Fruit fly (Drosophila melanogaster) whole organism, embryonic: ENCODE measurements around the gene r-cup.
A peak's percentile ranks its signal among the peaks of the same experiment; 100 is the strongest.

Experiments used
- Asciz ChIP-seq: fragments of 200-800 bp; sonication (Bioruptor generic); optimal IDR thresholded peaks from 2 replicates; lab custom pipeline; 2017; ENCODE audit warnings: missing biosample characterization, mild to moderate bottlenecking, missing genetic modification characterization, missing genetic modification reagents
- Atf-2 ChIP-seq: fragments of 200-800 bp; sonication (Bioruptor generic); optimal IDR thresholded peaks from 2 replicates; lab custom pipeline; 2016; ENCODE audit warnings: missing biosample characterization, missing genetic modification characterization
- Bdp1 ChIP-seq: fragments of 200-800 bp; sonication (Bioruptor generic); optimal IDR thresholded peaks from 3 replicates; lab custom pipeline; 2016; ENCODE audit warnings: missing biosample characterization, missing genetic modification characterization
- BtbVII ChIP-seq: fragments of 200-800 bp; sonication (Bioruptor generic); optimal IDR thresholded peaks from 3 replicates; lab custom pipeline; 2017; ENCODE audit warnings: missing biosample characterization, mild to moderate bottlenecking, missing genetic modification characterization
- CG1529 ChIP-seq: fragments of 200-800 bp; sonication (Bioruptor generic); optimal IDR thresholded peaks from 3 replicates; lab custom pipeline; 2018; ENCODE audit warnings: missing biosample characterization, missing genetic modification characterization
- CG17359 ChIP-seq: fragments of 200-800 bp; sonication (Bioruptor generic); optimal IDR thresholded peaks from 3 replicates; lab custom pipeline; 2018; ENCODE audit warnings: missing biosample characterization, mild to moderate bottlenecking, missing genetic modification characterization, moderate library complexity
- CG17385 ChIP-seq: fragments of 200-800 bp; sonication (Bioruptor generic); optimal IDR thresholded peaks from 3 replicates; lab custom pipeline; 2018; ENCODE audit warnings: missing biosample characterization, mild to moderate bottlenecking, missing genetic modification characterization
- CG17568 ChIP-seq: fragments of 200-800 bp; sonication (Bioruptor generic); optimal IDR thresholded peaks from 2 replicates; lab custom pipeline; 2018; ENCODE audit warnings: missing biosample characterization, mild to moderate bottlenecking, missing genetic modification characterization, moderate library complexity
- CG18262 ChIP-seq: fragments of 200-800 bp; optimal IDR thresholded peaks from 3 replicates; lab custom pipeline; 2019; ENCODE audit warnings: missing biosample characterization, mild to moderate bottlenecking, missing genetic modification characterization, moderate library complexity
- CG18599 ChIP-seq: fragments of 200-800 bp; sonication (Bioruptor generic); optimal IDR thresholded peaks from 3 replicates; lab custom pipeline; 2017; ENCODE audit warnings: missing biosample characterization, missing genetic modification characterization, mild to moderate bottlenecking, moderate library complexity, missing genetic modification reagents
- CG2199 ChIP-seq: fragments of 200-800 bp; sonication (Bioruptor generic); IDR thresholded peaks from 3 replicates; pipeline ENCODE4 v1.3.6; 2022; ENCODE audit warnings: missing biosample characterization, missing genetic modification characterization
- CG2678 ChIP-seq: fragments of 200-800 bp; sonication (Bioruptor generic); optimal IDR thresholded peaks from 3 replicates; lab custom pipeline; 2019; ENCODE audit warnings: missing biosample characterization, mild to moderate bottlenecking, missing genetic modification characterization, moderate library complexity
- CG3838 ChIP-seq: fragments of 200-800 bp; sonication (Bioruptor generic); optimal IDR thresholded peaks from 3 replicates; lab custom pipeline; 2016; ENCODE audit warnings: missing biosample characterization, missing genetic modification characterization
- CG4282 ChIP-seq: fragments of 200-800 bp; sonication (Bioruptor generic); optimal IDR thresholded peaks from 2 replicates; lab custom pipeline; 2016; ENCODE audit warnings: missing biosample characterization, missing genetic modification characterization
- CG6654 ChIP-seq: fragments of 200-800 bp; sonication (Bioruptor generic); optimal IDR thresholded peaks from 2 replicates; lab custom pipeline; 2017; ENCODE audit warnings: missing biosample characterization, mild to moderate bottlenecking, missing genetic modification characterization
- CG8089 ChIP-seq: fragments of 200-800 bp; sonication (Bioruptor generic); optimal IDR thresholded peaks from 3 replicates; lab custom pipeline; 2016; ENCODE audit warnings: missing biosample characterization, missing genetic modification characterization
- CG9215 ChIP-seq: fragments of 200-800 bp; sonication (Bioruptor generic); IDR thresholded peaks from 2 replicates; pipeline ENCODE4 v1.3.6; 2022; ENCODE audit warnings: missing biosample characterization, missing genetic modification characterization
- D19A ChIP-seq: fragments of 200-800 bp; optimal IDR thresholded peaks from 3 replicates; lab custom pipeline; 2019; ENCODE audit warnings: missing biosample characterization, mild to moderate bottlenecking, missing genetic modification characterization, moderate library complexity
- E2f1 ChIP-seq: fragments of 200-800 bp; sonication (Bioruptor generic); IDR thresholded peaks from 2 replicates; pipeline ENCODE4 v1.3.6; 2022; ENCODE audit warnings: missing biosample characterization, missing genetic modification characterization
- H2.0 ChIP-seq: fragments of 200-800 bp; sonication (Bioruptor generic); IDR thresholded peaks from 2 replicates; pipeline ENCODE4 v1.3.6; 2022; ENCODE audit warnings: missing biosample characterization, missing genetic modification characterization
- HHEX ChIP-seq: fragments of 200-800 bp; sonication (Bioruptor generic); optimal IDR thresholded peaks from 3 replicates; lab custom pipeline; 2017; ENCODE audit warnings: missing biosample characterization, mild to moderate bottlenecking, missing genetic modification characterization, missing genetic modification reagents
- Hr51 ChIP-seq, 2 experiments: fragments of 200-800 bp; sonication (Bioruptor generic); optimal IDR thresholded peaks; 2 replicates in 1 of 2; 3 replicates in 1 of 2; lab custom pipeline; 2016 to 2018; ENCODE audit warnings: missing biosample characterization in 2 of 2, missing genetic modification characterization in 2 of 2, mild to moderate bottlenecking in 1 of 2, moderate library complexity in 1 of 2
- Nf-YC ChIP-seq: fragments of 200-800 bp; optimal IDR thresholded peaks from 3 replicates; lab custom pipeline; 2019; ENCODE audit warnings: missing biosample characterization, mild to moderate bottlenecking, missing genetic modification characterization, moderate library complexity
- Six4 ChIP-seq: fragments of 200-800 bp; sonication (Bioruptor generic); optimal IDR thresholded peaks from 2 replicates; lab custom pipeline; 2016; ENCODE audit warnings: missing biosample characterization, missing genetic modification characterization
- Sox102F ChIP-seq: fragments of 200-800 bp; sonication (Bioruptor generic); optimal IDR thresholded peaks from 2 replicates; lab custom pipeline; 2018; ENCODE audit warnings: missing biosample characterization, mild to moderate bottlenecking, missing genetic modification characterization, moderate library complexity
- Sry-δ ChIP-seq: fragments of 200-800 bp; sonication (Bioruptor generic); optimal IDR thresholded peaks from 2 replicates; lab custom pipeline; 2016; ENCODE audit warnings: missing biosample characterization, missing genetic modification characterization
- Stat92E ChIP-seq, 3 experiments: fragments of >200 bp in 2 of 3; fragments of 200-800 bp in 1 of 3; sonication (Bioruptor generic) in 1 of 3; optimal IDR thresholded peaks; 2 replicates each; lab custom pipeline; 2017 to 2019; ENCODE audit warnings: missing biosample characterization in 3 of 3, missing genetic modification characterization in 3 of 3, mild to moderate bottlenecking in 1 of 3, moderate library complexity in 1 of 3
- YL-1 ChIP-seq: fragments of 200-800 bp; sonication (Bioruptor generic); optimal IDR thresholded peaks from 3 replicates; lab custom pipeline; 2017; ENCODE audit warnings: missing biosample characterization, mild to moderate bottlenecking, missing genetic modification characterization
- abd-A ChIP-seq: fragments of 200-800 bp; sonication (Bioruptor generic); optimal IDR thresholded peaks from 3 replicates; lab custom pipeline; 2019; ENCODE audit warnings: missing biosample characterization, mild to moderate bottlenecking, missing genetic modification characterization, moderate library complexity
- ato ChIP-seq: fragments of 200-800 bp; sonication (Bioruptor generic); IDR thresholded peaks from 2 replicates; pipeline ENCODE4 v1.3.6; 2022; ENCODE audit warnings: missing biosample characterization, missing genetic modification characterization; ENCODE audit not compliant: partially characterized antibody
- bbx ChIP-seq: fragments of 200-800 bp; sonication (Bioruptor generic); IDR thresholded peaks from 2 replicates; pipeline ENCODE4 v1.3.6; 2022; ENCODE audit warnings: missing biosample characterization, missing genetic modification characterization; ENCODE audit not compliant: partially characterized antibody
- corto ChIP-seq: fragments of 200-800 bp; sonication (Bioruptor generic); optimal IDR thresholded peaks from 2 replicates; lab custom pipeline; 2016; ENCODE audit warnings: missing biosample characterization, mild to moderate bottlenecking, missing genetic modification characterization, moderate library complexity
- crc ChIP-seq: fragments of 200-800 bp; sonication (Bioruptor generic); optimal IDR thresholded peaks from 2 replicates; lab custom pipeline; 2016; ENCODE audit warnings: missing biosample characterization, missing genetic modification characterization
- fd3F ChIP-seq: fragments of 200-800 bp; sonication (Bioruptor generic); optimal IDR thresholded peaks from 2 replicates; lab custom pipeline; 2018; ENCODE audit warnings: missing biosample characterization, mild to moderate bottlenecking, missing genetic modification characterization, moderate library complexity
- gem ChIP-seq: fragments of 200-800 bp; sonication (Bioruptor generic); optimal IDR thresholded peaks from 2 replicates; lab custom pipeline; 2019; ENCODE audit warnings: missing biosample characterization, mild to moderate bottlenecking, missing genetic modification characterization, moderate library complexity
- gsb ChIP-seq: fragments of 200-800 bp; sonication (Bioruptor generic); IDR thresholded peaks from 2 replicates; pipeline ENCODE4 v1.3.6; 2022; ENCODE audit warnings: missing biosample characterization, missing genetic modification characterization
- hb ChIP-seq: fragments of 200-800 bp; sonication (Bioruptor generic); IDR thresholded peaks from 3 replicates; pipeline ENCODE4 v1.3.6; 2022; ENCODE audit warnings: missing biosample characterization, missing genetic modification characterization; ENCODE audit not compliant: partially characterized antibody
- hkb ChIP-seq, 2 experiments: fragments of 200-800 bp in 1 of 2; fragments of >200 bp in 1 of 2; sonication (Bioruptor generic) in 1 of 2; IDR thresholded peaks in 1 of 2; optimal IDR thresholded peaks in 1 of 2; 2 replicates each; pipeline versions ENCODE4 v1.3.6 to Lab custom; 2017 to 2022; ENCODE audit warnings: missing biosample characterization in 1 of 2, missing genetic modification characterization in 1 of 2
- jigr1 ChIP-seq: fragments of 200-800 bp; sonication (Bioruptor generic); IDR thresholded peaks from 3 replicates; pipeline ENCODE4 v1.3.6; 2022; ENCODE audit warnings: missing biosample characterization, missing genetic modification characterization
- lab ChIP-seq: fragments of 200-800 bp; sonication (Bioruptor generic); optimal IDR thresholded peaks from 3 replicates; lab custom pipeline; 2017; ENCODE audit warnings: missing biosample characterization, missing genetic modification characterization, mild to moderate bottlenecking, moderate library complexity, missing genetic modification reagents
- lmd ChIP-seq: fragments of 200-800 bp; sonication (Bioruptor generic); IDR thresholded peaks from 2 replicates; pipeline ENCODE4 v1.3.6; 2022; ENCODE audit warnings: missing biosample characterization, missing genetic modification characterization
- pb ChIP-seq: fragments of 200-800 bp; sonication (Bioruptor generic); optimal IDR thresholded peaks from 3 replicates; lab custom pipeline; 2016; ENCODE audit warnings: missing biosample characterization, missing genetic modification characterization
- phol ChIP-seq: fragments of 200-800 bp; sonication (Bioruptor generic); optimal IDR thresholded peaks from 3 replicates; lab custom pipeline; 2018; ENCODE audit warnings: missing biosample characterization, mild to moderate bottlenecking, missing genetic modification characterization, moderate library complexity
- pros ChIP-seq: fragments of 200-800 bp; sonication (Bioruptor generic); optimal IDR thresholded peaks from 3 replicates; lab custom pipeline; 2019; ENCODE audit warnings: missing biosample characterization, mild to moderate bottlenecking, missing genetic modification characterization, moderate library complexity
- row ChIP-seq: fragments of 200-800 bp; sonication (Bioruptor generic); IDR thresholded peaks from 3 replicates; pipeline ENCODE4 v1.3.6; 2022; ENCODE audit warnings: missing biosample characterization, missing genetic modification characterization
- tin ChIP-seq: fragments of 200-800 bp; sonication (Bioruptor generic); optimal IDR thresholded peaks from 3 replicates; lab custom pipeline; 2016; ENCODE audit warnings: missing biosample characterization, missing genetic modification characterization
- trem ChIP-seq: fragments of 200-800 bp; optimal IDR thresholded peaks from 3 replicates; lab custom pipeline; 2019; ENCODE audit warnings: missing biosample characterization, mild to moderate bottlenecking, missing genetic modification characterization, moderate library complexity
- twi ChIP-seq: fragments of 200-800 bp; optimal IDR thresholded peaks from 2 replicates; lab custom pipeline; 2019; ENCODE audit warnings: missing biosample characterization, mild to moderate bottlenecking, missing genetic modification characterization, moderate library complexity
- tx ChIP-seq: fragments of 200-800 bp; sonication (Bioruptor generic); optimal IDR thresholded peaks from 2 replicates; lab custom pipeline; 2016; ENCODE audit warnings: missing biosample characterization, missing genetic modification characterization
- unpg ChIP-seq: fragments of 200-800 bp; sonication (Bioruptor generic); optimal IDR thresholded peaks from 3 replicates; lab custom pipeline; 2018; ENCODE audit warnings: missing biosample characterization, mild to moderate bottlenecking, missing genetic modification characterization, moderate library complexity

r-cup gene

dm6 chrX:21072953-21073352 is 47.3 kb upstream of the r-cup start (continued):
- no peak for TF ChIP-seq E2f1 (GFP tag; lab: Robert Waterston, UW)
- no peak for TF ChIP-seq YL-1
- no peak for TF ChIP-seq gsb
- TF ChIP-seq fd3F (GFP tag; lab: Kevin White, UChicago): no peak
- no peak for TF ChIP-seq hb
- no peak for TF ChIP-seq Sox102F (GFP tag; lab: Kevin White, UChicago)
- no peak for TF ChIP-seq Six4 (GFP tag; lab: Kevin White, UChicago)
- TF ChIP-seq CG17568 (GFP tag; lab: Kevin White, UChicago): no peak
- TF ChIP-seq CG1529: no peak
- no peak for TF ChIP-seq Atf-2 (GFP tag; lab: Kevin White, UChicago)
- no peak for TF ChIP-seq CG4282 (GFP tag; lab: Kevin White, UChicago)
- peak; percentile 39 for TF ChIP-seq CG18599 (GFP tag; lab: Kevin White, UChicago)
- TF ChIP-seq corto: peak; percentile 80
- TF ChIP-seq CG18262 (tag; lab: Kevin White, UChicago): peak; percentile 10
- peak; percentile 29 for TF ChIP-seq phol (tag; lab: Kevin White, UChicago)
- peak; percentile 12 for TF ChIP-seq CG17359 (tag; lab: Kevin White, UChicago)
- TF ChIP-seq trem (tag; lab: Kevin White, UChicago): no peak
- TF ChIP-seq lab: peak; percentile 20
- no peak for TF ChIP-seq CG9215 (GFP tag; lab: Robert Waterston, UW)
- TF ChIP-seq gem (tag; lab: Kevin White, UChicago): peak; percentile 42
- TF ChIP-seq pros (GFP tag; lab: Kevin White, UChicago): no peak
- TF ChIP-seq D19A (tag; lab: Kevin White, UChicago): peak; percentile 11
- TF ChIP-seq ato: no peak
- TF ChIP-seq tin (GFP tag; lab: Kevin White, UChicago): peak; percentile 35
- TF ChIP-seq jigr1: no peak
- no peak for TF ChIP-seq abd-A (tag; lab: Kevin White, UChicago)
- no peak for TF ChIP-seq crc (GFP tag; lab: Kevin White, UChicago)
- TF ChIP-seq H2.0: no peak
- peak; percentile 3 for TF ChIP-seq unpg (GFP tag; lab: Kevin White, UChicago)
- TF ChIP-seq hkb (optimal IDR thresholded peaks at IDR 0.05; lab: Kevin White, UChicago): no peak
- no peak for TF ChIP-seq hkb (GFP tag; IDR thresholded peaks at IDR 0.05; lab: Robert Waterston, UW)
- no peak for TF ChIP-seq HHEX
- TF ChIP-seq bbx (GFP tag; lab: Robert Waterston, UW): no peak
- TF ChIP-seq twi (tag; lab: Kevin White, UChicago): no peak
- TF ChIP-seq CG17385 (GFP tag; lab: Kevin White, UChicago): no peak
- TF ChIP-seq Nf-YC: no peak
- TF ChIP-seq Hr51 (GFP tag; optimal IDR thresholded peaks at IDR 0.05; lab: Kevin White, UChicago): peak in 1 of 2 experiments; percentile 19
- TF ChIP-seq pb (GFP tag; lab: Kevin White, UChicago): no peak
- TF ChIP-seq Asciz: no peak
- no peak for TF ChIP-seq CG2199 (GFP tag; lab: Robert Waterston, UW)
- no peak for TF ChIP-seq tx (GFP tag; lab: Kevin White, UChicago)
- TF ChIP-seq Sry-δ (GFP tag; lab: Kevin White, UChicago): no peak
- TF ChIP-seq lmd (GFP tag; lab: Robert Waterston, UW): 0 out of 2 replicates have a peak, but pooled peaks have one; percentile 23
- TF ChIP-seq Stat92E (GFP tag; optimal IDR thresholded peaks at IDR 0.05; lab: Kevin White, UChicago): no peak
- TF ChIP-seq row (GFP tag; lab: Robert Waterston, UW): peak; percentile 51
- TF ChIP-seq Bdp1 (GFP tag; lab: Kevin White, UChicago): no peak
- TF ChIP-seq BtbVII: no peak
- TF ChIP-seq CG2678: peak; percentile 38
- no peak for TF ChIP-seq CG6654 (GFP tag; lab: Kevin White, UChicago)
- no peak for TF ChIP-seq CG3838 (GFP tag; lab: Kevin White, UChicago)
- no peak for TF ChIP-seq CG8089 (GFP tag; lab: Kevin White, UChicago)
